Fruit fly (Drosophila melanogaster): ENCODE results near the gene Dph1.
A peak's percentile ranks its signal among the peaks of the same experiment; 100 is the strongest.

Gene Dph1

DNA sequence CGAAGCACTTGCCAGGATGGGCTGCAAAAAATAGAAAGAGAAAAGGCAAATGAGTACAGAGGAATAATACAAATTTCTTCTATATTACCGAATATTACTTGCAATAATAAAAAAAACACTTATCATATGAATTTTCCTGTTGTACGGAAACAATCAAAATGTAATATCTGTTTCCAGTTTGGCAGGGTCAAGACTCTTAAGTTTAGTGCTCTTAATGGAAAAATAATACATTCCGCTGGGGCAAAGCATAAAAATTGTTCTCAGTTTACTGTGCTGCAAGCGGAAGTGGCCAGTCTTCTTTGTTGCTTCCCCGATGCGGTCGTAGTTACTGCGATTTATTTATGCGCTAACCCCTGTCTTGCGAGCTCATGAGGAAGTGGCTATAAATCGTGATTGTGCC lies 16.1 kb upstream of the Dph1 start:
- TF ChIP-seq Mio (GFP tag; optimal IDR thresholded peaks at IDR 0.05), result no peak
- no peak for TF ChIP-seq brk (GFP tag; optimal IDR thresholded peaks at IDR 0.05)
- no peak for TF ChIP-seq dsf (GFP tag; optimal IDR thresholded peaks at IDR 0.05; ENCODE audit: borderline replicate concordance)
- no peak for TF ChIP-seq fru (GFP tag; optimal IDR thresholded peaks at IDR 0.05)
- TF ChIP-seq N (GFP tag; optimal IDR thresholded peaks at IDR 0.05), result no peak
- no peak for TF ChIP-seq Rel (GFP tag; optimal IDR thresholded peaks at IDR 0.05)
- no peak for TF ChIP-seq Rel (tag; optimal IDR thresholded peaks at IDR 0.05)
- TF ChIP-seq dmrt93B (GFP tag; optimal IDR thresholded peaks at IDR 0.05), result no peak
- TF ChIP-seq dl (GFP tag; optimal IDR thresholded peaks at IDR 0.05; ENCODE audit: insufficient read depth in 1 of 2, partially characterized antibody in 2 of 2), result no peak
- TF ChIP-seq ey (GFP tag; optimal IDR thresholded peaks at IDR 0.05), result no peak
- TF ChIP-seq Jra (GFP tag; optimal IDR thresholded peaks at IDR 0.05), result no peak

DNA sequence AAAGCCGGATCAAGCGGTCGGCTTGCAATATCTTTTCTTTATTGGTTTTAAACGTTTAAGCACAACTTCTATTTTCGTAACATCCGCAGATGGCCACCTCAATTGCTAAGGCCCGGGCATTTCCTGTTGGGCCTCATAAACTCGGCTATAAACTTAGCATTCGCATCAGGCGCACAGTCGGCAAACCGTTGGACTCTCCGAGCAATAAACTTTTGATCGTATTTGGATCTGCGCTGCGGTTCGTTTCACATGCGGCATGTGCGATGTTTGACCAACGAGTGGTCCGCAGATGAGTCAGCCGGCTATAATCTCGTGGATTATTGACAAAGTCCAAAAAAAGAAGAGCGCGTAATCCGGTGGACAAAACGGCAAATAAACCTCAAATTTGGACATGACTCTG lies 15.0 kb upstream of the Dph1 start:
- TF ChIP-seq psq (GFP tag; optimal IDR thresholded peaks at IDR 0.05) (no peak), ey (GFP tag; optimal IDR thresholded peaks at IDR 0.05) (no peak), dl (GFP tag; optimal IDR thresholded peaks at IDR 0.05; ENCODE audit: insufficient read depth in 1 of 2, partially characterized antibody in 2 of 2) (no peak), h (GFP tag; optimal IDR thresholded peaks at IDR 0.05) (no peak), lola (GFP tag; optimal IDR thresholded peaks at IDR 0.05) (no peak), foxo (GFP tag; optimal IDR thresholded peaks at IDR 0.05) (no peak), OdsH (GFP tag; optimal IDR thresholded peaks at IDR 0.05) (no peak), Dfd (GFP tag; optimal IDR thresholded peaks at IDR 0.05) (no peak), woc (GFP tag; optimal IDR thresholded peaks at IDR 0.05) (no peak), rgr (GFP tag; optimal IDR thresholded peaks at IDR 0.05) (no peak), pan (optimal IDR thresholded peaks at IDR 0.05) (no peak), GATAd (GFP tag; optimal IDR thresholded peaks at IDR 0.05) (no peak), dsf (GFP tag; optimal IDR thresholded peaks at IDR 0.05; ENCODE audit: borderline replicate concordance) (no peak), sage (GFP tag; optimal IDR thresholded peaks at IDR 0.05) (no peak), usp (GFP tag; optimal IDR thresholded peaks at IDR 0.05) (no peak)

DNA sequence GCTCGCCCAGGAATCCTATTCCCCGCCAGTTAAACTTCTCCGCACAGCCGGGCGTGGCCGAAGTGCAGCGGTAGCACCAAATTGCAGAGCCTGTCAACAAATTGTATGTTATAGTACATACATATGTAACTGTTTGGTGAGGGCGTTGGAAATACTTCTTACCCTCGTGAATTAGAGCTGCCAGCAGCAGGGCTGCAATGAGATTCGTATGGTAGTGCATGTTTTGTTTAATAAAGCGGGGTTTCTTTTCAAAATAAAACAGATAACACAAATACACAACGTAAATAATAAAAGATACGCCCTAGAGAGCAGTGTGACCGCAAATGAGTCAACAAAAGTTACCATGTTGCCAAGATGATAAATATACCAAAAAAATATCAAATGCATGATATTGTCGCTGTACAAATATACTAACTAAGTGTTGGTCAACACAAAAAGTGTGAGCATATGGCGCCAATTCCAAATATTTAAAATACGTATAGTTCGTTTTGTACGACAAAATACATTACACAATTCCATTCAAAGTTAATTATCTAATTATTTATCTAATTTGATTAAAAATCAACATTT lies 14.4 kb upstream of the Dph1 start, which contains the start of gene crim:
TSS of gene crim (minus strand) at position 328 of the 570 bp plus-strand sequence.
- TF ChIP-seq h (GFP tag; optimal IDR thresholded peaks at IDR 0.05) (peak; percentile 38), dsf (GFP tag; optimal IDR thresholded peaks at IDR 0.05; ENCODE audit: borderline replicate concordance) (no peak), Jra (GFP tag; optimal IDR thresholded peaks at IDR 0.05) (peak; percentile 31), rgr (GFP tag; optimal IDR thresholded peaks at IDR 0.05) (no peak), ey (GFP tag; optimal IDR thresholded peaks at IDR 0.05) (no peak), tai (GFP tag; optimal IDR thresholded peaks at IDR 0.05) (peak; percentile 58), fru (GFP tag; optimal IDR thresholded peaks at IDR 0.05) (peak; percentile 21), CG32264 (GFP tag; optimal IDR thresholded peaks at IDR 0.05) (peak; percentile 30), Rel (GFP tag; optimal IDR thresholded peaks at IDR 0.05) (no peak), Rel (tag; optimal IDR thresholded peaks at IDR 0.05) (peak; percentile 21), brk (GFP tag; optimal IDR thresholded peaks at IDR 0.05) (peak; percentile 74), Hr78 (GFP tag; optimal IDR thresholded peaks at IDR 0.05) (no peak), foxo (GFP tag; optimal IDR thresholded peaks at IDR 0.05) (peak in 1 of 2 experiments; percentile 12), OdsH (GFP tag; optimal IDR thresholded peaks at IDR 0.05) (no peak), br (GFP tag; optimal IDR thresholded peaks at IDR 0.05) (no peak), Hnf4 (GFP tag; optimal IDR thresholded peaks at IDR 0.05) (peak; percentile 71)

DNA sequence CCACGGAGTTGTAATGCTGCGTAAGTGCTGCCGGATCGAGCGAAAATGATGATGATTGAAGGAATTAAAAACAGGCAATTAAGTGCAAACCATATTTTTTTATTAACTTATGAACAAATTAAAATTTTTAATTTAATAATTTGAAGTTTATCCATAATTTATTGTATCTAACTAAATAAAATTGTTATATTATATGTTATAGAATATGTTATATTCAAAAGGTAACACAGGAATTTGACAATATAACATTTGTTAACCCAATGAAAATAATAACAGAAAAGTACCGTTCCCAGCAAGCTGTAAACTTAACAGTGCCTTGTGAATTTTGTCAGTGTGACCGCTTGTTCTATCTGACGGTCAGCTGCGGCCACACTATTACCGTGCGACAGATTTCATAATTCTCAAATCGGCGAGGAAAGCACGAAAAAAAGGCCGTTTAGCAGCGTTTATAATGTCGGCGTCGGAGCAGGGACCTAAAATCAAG lies 11.9 kb upstream of the Dph1 start, which contains the start of the genes Ccdc56 and mtTFB1:
TSS of gene Ccdc56 (plus strand) at position 347 of the 484 bp plus-strand sequence.
TSS of gene mtTFB1 (plus strand) at position 347 of the 484 bp plus-strand sequence.
- TF ChIP-seq h (GFP tag; optimal IDR thresholded peaks at IDR 0.05) (peak; percentile 55), Hnf4 (GFP tag; optimal IDR thresholded peaks at IDR 0.05) (peak; percentile 3), foxo (GFP tag; optimal IDR thresholded peaks at IDR 0.05) (peak in 1 of 2 experiments; percentile 7), sv (GFP tag; optimal IDR thresholded peaks at IDR 0.05) (no peak)

DNA sequence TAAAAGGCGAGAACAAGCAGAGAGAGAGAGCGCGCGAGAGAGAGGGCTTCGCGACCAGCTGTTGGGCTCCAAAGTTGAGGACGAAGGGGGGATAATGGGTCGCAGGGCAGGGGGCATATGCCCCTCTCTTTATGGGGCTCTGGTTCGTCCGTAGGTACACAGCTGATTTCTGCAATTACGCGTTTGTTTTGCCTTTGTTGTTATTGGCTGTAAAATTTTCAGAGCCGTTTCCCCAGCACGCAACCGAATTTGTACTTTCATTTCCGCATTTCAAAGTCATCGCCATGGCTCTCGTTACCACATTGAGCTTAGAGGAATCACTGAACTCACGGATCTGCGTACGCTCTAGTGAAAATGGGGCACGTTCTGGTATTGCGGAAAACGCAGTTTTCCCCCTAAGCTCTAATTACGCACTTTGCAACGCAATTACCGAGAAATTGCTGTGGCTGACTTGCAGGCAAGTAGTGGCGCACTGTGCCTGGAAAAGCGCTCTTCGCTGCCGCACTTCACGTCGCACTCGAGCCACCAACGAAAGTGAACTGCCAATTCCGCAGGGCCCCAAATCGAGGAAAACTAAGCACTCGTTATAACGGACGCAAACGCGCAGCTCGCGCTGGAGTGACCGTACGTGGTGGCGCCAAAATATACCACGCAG lies 11.3 kb upstream of the Dph1 start, which contains the start of gene CG11658:
TSS of gene CG11658 (minus strand) at position 576 of the 655 bp plus-strand sequence.
- TF ChIP-seq Myc (optimal IDR thresholded peaks at IDR 0.05) (peak; percentile 5), psq (GFP tag; optimal IDR thresholded peaks at IDR 0.05) (peak; percentile 57), Mio (GFP tag; optimal IDR thresholded peaks at IDR 0.05) (no peak), usp (GFP tag; optimal IDR thresholded peaks at IDR 0.05) (no peak), Hr83 (GFP tag; optimal IDR thresholded peaks at IDR 0.05; ENCODE audit: poor library complexity, severe bottlenecking) (peak; percentile 63), Dif (GFP tag; optimal IDR thresholded peaks at IDR 0.05; ENCODE audit: partially characterized antibody) (peak; percentile 32), Jra (GFP tag; optimal IDR thresholded peaks at IDR 0.05) (peak; percentile 15), dl (GFP tag; optimal IDR thresholded peaks at IDR 0.05; ENCODE audit: insufficient read depth in 1 of 2, partially characterized antibody in 2 of 2) (peak; percentile 26 to 50), Rel (GFP tag; optimal IDR thresholded peaks at IDR 0.05) (no peak), Rel (tag; optimal IDR thresholded peaks at IDR 0.05) (peak; percentile 61)

Data from whole organism, wandering third instar larva.